Worm (Caenorhabditis elegans) whole organism, L4 larva: ENCODE measurements around the gene F54F2.7.

Experiments used
- D1046.2 ChIP-seq: fragments of 200-800 bp; sonication (Bioruptor generic); IDR thresholded peaks from 2 replicates; pipeline ENCODE4 v1.3.6; 2022; ENCODE audit warnings: missing genetic modification characterization, missing compliant biosample characterization
- F10B5.3 ChIP-seq: sonication (generic microtip); optimal IDR thresholded peaks from 2 replicates; lab custom pipeline; 2016; ENCODE audit warnings: mild to moderate bottlenecking, missing genetic modification characterization, missing compliant biosample characterization
- F37D6.2 ChIP-seq: sonication (generic microtip); optimal IDR thresholded peaks from 2 replicates; lab custom pipeline; 2016; ENCODE audit warnings: mild to moderate bottlenecking, missing genetic modification characterization, missing compliant biosample characterization
- F44E2.7 ChIP-seq: fragments of 200-800 bp; sonication (Bioruptor generic); IDR thresholded peaks from 2 replicates; pipeline ENCODE4 v2.1.2; 2022; ENCODE audit warnings: missing genetic modification characterization, missing compliant biosample characterization
- R02D3.7 ChIP-seq: fragments of 150-350 bp; sonication (generic microtip); optimal IDR thresholded peaks from 3 replicates; lab custom pipeline; 2014; ENCODE audit warnings: missing biosample characterization, missing genetic modification characterization
- Y105C5A.15 ChIP-seq: fragments of 200-800 bp; sonication (Bioruptor generic); IDR thresholded peaks from 2 replicates; pipeline ENCODE4 v1.3.6; 2022; ENCODE audit warnings: missing genetic modification characterization, missing compliant biosample characterization
- ZK337.2 ChIP-seq: fragments of 200-800 bp; sonication (Bioruptor generic); IDR thresholded peaks from 2 replicates; pipeline ENCODE4 v1.3.6; 2022; ENCODE audit warnings: missing genetic modification reagents, missing genetic modification characterization, missing compliant biosample characterization
- arid-1 ChIP-seq: fragments of 200-800 bp; sonication (Bioruptor generic); conservative IDR thresholded peaks from 2 replicates; pipeline ENCODE4 v1.3.6; 2022; ENCODE audit warnings: missing genetic modification reagents, missing genetic modification characterization, missing compliant biosample characterization
- attf-4 ChIP-seq: sonication (generic microtip); optimal IDR thresholded peaks from 3 replicates; lab custom pipeline; 2017; ENCODE audit warnings: missing biosample characterization, missing genetic modification characterization
- ceh-20 ChIP-seq: fragments of 200-800 bp; sonication (Bioruptor generic); IDR thresholded peaks from 2 replicates; pipeline ENCODE4 v1.3.6; 2022; ENCODE audit warnings: missing genetic modification reagents, missing genetic modification characterization, missing compliant biosample characterization
- ceh-28 ChIP-seq: fragments of 150-350 bp; optimal IDR thresholded peaks from 2 replicates; lab custom pipeline; 2014; ENCODE audit warnings: missing biosample characterization, missing genetic modification reagents, missing genetic modification characterization
- ceh-44 ChIP-seq: fragments of 200-800 bp; sonication (Bioruptor generic); IDR thresholded peaks from 2 replicates; pipeline ENCODE4 v1.3.6; 2022; ENCODE audit warnings: missing genetic modification reagents, missing genetic modification characterization, missing compliant biosample characterization
- ceh-62 ChIP-seq: sonication (generic microtip); optimal IDR thresholded peaks from 2 replicates; lab custom pipeline; 2017; ENCODE audit warnings: missing biosample characterization, missing genetic modification characterization
- ceh-82 ChIP-seq: sonication (generic microtip); optimal IDR thresholded peaks from 2 replicates; lab custom pipeline; 2017; ENCODE audit warnings: missing biosample characterization, missing genetic modification characterization
- cey-2 ChIP-seq: sonication (generic microtip); optimal IDR thresholded peaks from 3 replicates; lab custom pipeline; 2017; ENCODE audit warnings: missing genetic modification characterization, mild to moderate bottlenecking, missing compliant biosample characterization, antibody characterized with exemption, borderline replicate concordance; ENCODE audit not compliant: insufficient read depth
- ctbp-1 ChIP-seq: fragments of 200-800 bp; sonication (Bioruptor generic); IDR thresholded peaks from 2 replicates; pipeline ENCODE4 v1.3.6; 2022; ENCODE audit warnings: missing genetic modification reagents, missing genetic modification characterization, missing compliant biosample characterization
- daf-8 ChIP-seq: fragments of 200-800 bp; sonication (Bioruptor generic); IDR thresholded peaks from 2 replicates; pipeline ENCODE4 v1.3.6; 2022; ENCODE audit warnings: missing genetic modification characterization, missing compliant biosample characterization
- dmd-6 ChIP-seq: fragments of 200-800 bp; sonication (Bioruptor generic); IDR thresholded peaks from 2 replicates; pipeline ENCODE4 v1.3.6; 2022; ENCODE audit warnings: missing genetic modification reagents, missing genetic modification characterization, missing compliant biosample characterization
- duxl-1 ChIP-seq: sonication (generic microtip); optimal IDR thresholded peaks from 2 replicates; lab custom pipeline; 2016; ENCODE audit warnings: mild to moderate bottlenecking, missing genetic modification characterization, moderate library complexity, missing compliant biosample characterization; ENCODE audit not compliant: poor library complexity
- dve-1 ChIP-seq: sonication (generic microtip); optimal IDR thresholded peaks from 2 replicates; lab custom pipeline; 2017; ENCODE audit warnings: antibody characterized with exemption, mild to moderate bottlenecking, missing genetic modification characterization, missing compliant biosample characterization; ENCODE audit not compliant: insufficient read depth
- egl-27 ChIP-seq: sonication (generic microtip); optimal IDR thresholded peaks from 3 replicates; lab custom pipeline; 2017; ENCODE audit warnings: missing biosample characterization, missing genetic modification reagents, missing genetic modification characterization
- fkh-10 ChIP-seq: fragments of 150-350 bp; optimal IDR thresholded peaks from 2 replicates; lab custom pipeline; 2014; ENCODE audit warnings: missing biosample characterization, missing genetic modification reagents, missing genetic modification characterization
- fos-1 ChIP-seq: fragments of 150-350 bp; optimal IDR thresholded peaks from 2 replicates; lab custom pipeline; 2014; ENCODE audit warnings: missing biosample characterization, missing genetic modification characterization
- gei-8 ChIP-seq: fragments of 200-800 bp; sonication (Bioruptor generic); optimal IDR thresholded peaks from 2 replicates; lab custom pipeline; 2018; ENCODE audit warnings: mild to moderate bottlenecking, missing genetic modification characterization, missing compliant biosample characterization
- hlh-11 ChIP-seq: fragments of 200-800 bp; sonication (Bioruptor generic); optimal IDR thresholded peaks from 2 replicates; lab custom pipeline; 2018; ENCODE audit warnings: mild to moderate bottlenecking, missing genetic modification characterization, missing compliant biosample characterization
- lim-7 ChIP-seq: fragments of 200-800 bp; sonication (Bioruptor generic); IDR thresholded peaks from 2 replicates; pipeline ENCODE4 v1.3.6; 2022; ENCODE audit warnings: missing genetic modification characterization, missing compliant biosample characterization
- lin-1 ChIP-seq: fragments of 200-800 bp; sonication (Bioruptor generic); IDR thresholded peaks from 2 replicates; pipeline ENCODE4 v1.3.6; 2022; ENCODE audit warnings: missing genetic modification reagents, missing genetic modification characterization, missing compliant biosample characterization
- lin-15B ChIP-seq: fragments of 150-350 bp; sonication (generic microtip); optimal IDR thresholded peaks from 3 replicates; lab custom pipeline; 2014; ENCODE audit warnings: missing biosample characterization, missing genetic modification characterization
- lin-29 ChIP-seq: fragments of 200-800 bp; sonication (Bioruptor generic); IDR thresholded peaks from 2 replicates; pipeline ENCODE4 v1.3.6; 2022; ENCODE audit warnings: missing genetic modification reagents, missing genetic modification characterization, missing compliant biosample characterization
- lin-38 ChIP-seq: fragments of 200-800 bp; sonication (Bioruptor generic); IDR thresholded peaks from 2 replicates; pipeline ENCODE4 v1.3.6; 2022; ENCODE audit warnings: missing genetic modification reagents, missing genetic modification characterization, missing compliant biosample characterization
- lin-39 ChIP-seq: fragments of 150-350 bp; optimal IDR thresholded peaks from 2 replicates; lab custom pipeline; 2014; ENCODE audit warnings: missing biosample characterization, missing genetic modification reagents, missing genetic modification characterization
- madf-9 ChIP-seq: fragments of 200-800 bp; sonication (Bioruptor generic); conservative IDR thresholded peaks from 2 replicates; pipeline ENCODE4 v1.3.6; 2022; ENCODE audit warnings: missing genetic modification reagents, missing genetic modification characterization, missing compliant biosample characterization
- mdl-1 ChIP-seq, 2 experiments: fragments of 150-350 bp in 1 of 2; sonication (generic microtip) in 1 of 2; optimal IDR thresholded peaks; 2 replicates each; lab custom pipeline; 2014 to 2017; ENCODE audit warnings: missing biosample characterization in 2 of 2, missing genetic modification characterization in 2 of 2
- mdt-29 ChIP-seq: fragments of 200-800 bp; sonication (Bioruptor generic); IDR thresholded peaks from 2 replicates; pipeline ENCODE4 v1.3.6; 2022; ENCODE audit warnings: missing genetic modification reagents, missing genetic modification characterization, missing compliant biosample characterization
- mes-2 ChIP-seq: sonication (generic microtip); optimal IDR thresholded peaks from 2 replicates; lab custom pipeline; 2016; ENCODE audit warnings: missing genotype, mild to moderate bottlenecking, missing genetic modification characterization, missing compliant biosample characterization; ENCODE audit not compliant: poor library complexity, severe bottlenecking
- nhr-10 ChIP-seq: fragments of 150-350 bp; optimal IDR thresholded peaks from 2 replicates; lab custom pipeline; 2014; ENCODE audit warnings: missing biosample characterization, missing genetic modification characterization
- nhr-111 ChIP-seq: fragments of 200-800 bp; sonication (Bioruptor generic); optimal IDR thresholded peaks from 2 replicates; lab custom pipeline; 2018; ENCODE audit warnings: mild to moderate bottlenecking, missing genetic modification characterization, missing compliant biosample characterization
- nhr-28 ChIP-seq: fragments of 150-350 bp; optimal IDR thresholded peaks from 2 replicates; lab custom pipeline; 2014; ENCODE audit warnings: missing biosample characterization, missing genetic modification characterization
- nhr-41 ChIP-seq: fragments of 200-800 bp; sonication (Bioruptor generic); IDR thresholded peaks from 2 replicates; pipeline ENCODE4 v1.3.6; 2022; ENCODE audit warnings: missing genetic modification reagents, missing genetic modification characterization, missing compliant biosample characterization
- nhr-42 ChIP-seq: fragments of 200-800 bp; sonication (Bioruptor generic); IDR thresholded peaks from 2 replicates; pipeline ENCODE4 v1.3.6; 2022; ENCODE audit warnings: missing genetic modification characterization, missing compliant biosample characterization
- nhr-6 ChIP-seq: fragments of 150-350 bp; optimal IDR thresholded peaks from 2 replicates; lab custom pipeline; 2014; ENCODE audit warnings: missing biosample characterization, missing genetic modification characterization
- php-3 ChIP-seq: fragments of 200-800 bp; sonication (Bioruptor generic); IDR thresholded peaks from 2 replicates; pipeline ENCODE4 v1.3.6; 2022; ENCODE audit warnings: missing genetic modification reagents, missing genetic modification characterization, missing compliant biosample characterization
- sdz-12 ChIP-seq: fragments of 200-800 bp; sonication (Bioruptor generic); optimal IDR thresholded peaks from 2 replicates; lab custom pipeline; 2018; ENCODE audit warnings: mild to moderate bottlenecking, missing genetic modification characterization, missing compliant biosample characterization
- snpc-1.2 ChIP-seq: fragments of 200-800 bp; sonication (Bioruptor generic); IDR thresholded peaks from 2 replicates; pipeline ENCODE4 v1.3.6; 2022; ENCODE audit warnings: missing genetic modification reagents, missing genetic modification characterization, missing compliant biosample characterization
- spr-1 ChIP-seq: sonication (generic microtip); optimal IDR thresholded peaks from 2 replicates; lab custom pipeline; 2016; ENCODE audit warnings: mild to moderate bottlenecking, missing genetic modification characterization, missing compliant biosample characterization
- tag-97 ChIP-seq: fragments of 200-800 bp; sonication (Bioruptor generic); IDR thresholded peaks from 2 replicates; pipeline ENCODE4 v1.3.6; 2022; ENCODE audit warnings: missing genetic modification characterization, missing compliant biosample characterization
- tra-1 ChIP-seq: fragments of 200-800 bp; sonication (Bioruptor generic); IDR thresholded peaks from 2 replicates; pipeline ENCODE4 v1.3.6; 2022; ENCODE audit warnings: missing genetic modification reagents, missing genetic modification characterization, missing compliant biosample characterization
- unc-39 ChIP-seq: sonication (generic microtip); optimal IDR thresholded peaks from 2 replicates; lab custom pipeline; 2017; ENCODE audit warnings: missing biosample characterization, missing genetic modification characterization
- unc-62 ChIP-seq, 3 experiments: fragments of 150-350 bp in 1 of 3; sonication (generic microtip); optimal IDR thresholded peaks in 2 of 3; peaks in 1 of 3; 1 replicate in 1 of 3; 2 replicates in 2 of 3; lab custom pipeline; 2014 to 2017; ENCODE audit warnings: missing biosample characterization in 3 of 3, missing genetic modification characterization in 3 of 3, missing genetic modification reagents in 3 of 3, missing genotype in 1 of 3

The F54F2.7 gene

ce11 chrIII:8795595-8796141 is 11.5 kb downstream of the F54F2.7 start (continued):
- TF ChIP-seq php-3 (GFP tag; lab: Robert Waterston, UW) (peak; percentile 46; the same call in 1 of the 2 replicates), ceh-20 (GFP tag; lab: Robert Waterston, UW) (peak; percentile 89), attf-4 (tag; lab: Kevin White, UChicago) (peak; percentile 13), dmd-6 (GFP tag; lab: Robert Waterston, UW) (peak; percentile 93), F37D6.2 (tag; lab: Kevin White, UChicago) (peak; percentile 93), fkh-10 (GFP tag; lab: Kevin White, UChicago) (peak; percentile 96), ctbp-1 (GFP tag; lab: Robert Waterston, UW) (peak; percentile 97), nhr-42 (0 out of 2 replicates have a peak, but pooled peaks have one; percentile 52), F10B5.3 (tag; lab: Kevin White, UChicago) (peak; percentile 81), duxl-1 (tag; lab: Kevin White, UChicago) (peak; percentile 64), lin-39 (tag; lab: Kevin White, UChicago) (peak; percentile 53), arid-1 (GFP tag; lab: Robert Waterston, UW) (peak; percentile 88), snpc-1.2 (GFP tag; lab: Robert Waterston, UW) (0 out of 2 replicates have a peak, but pooled peaks have one; percentile 12), daf-8 (no peak), Y105C5A.15 (GFP tag; lab: Robert Waterston, UW) (no peak), ceh-82 (no peak), tra-1 (GFP tag; lab: Robert Waterston, UW) (peak; percentile 91), ceh-62 (tag; lab: Kevin White, UChicago) (no peak), nhr-10 (tag; lab: Kevin White, UChicago) (peak; percentile 60), sdz-12 (GFP tag; lab: Kevin White, UChicago) (no peak), cey-2 (tag; lab: Kevin White, UChicago) (peak; percentile 71), ceh-28 (peak; percentile 72), mdt-29 (peak; percentile 56; the same call in 1 of the 2 replicates), nhr-6 (tag; lab: Kevin White, UChicago) (peak; percentile 84), spr-1 (tag; lab: Kevin White, UChicago) (peak; percentile 88), ZK337.2 (GFP tag; lab: Robert Waterston, UW) (no peak), unc-39 (tag; lab: Kevin White, UChicago) (no peak), nhr-28 (tag; lab: Kevin White, UChicago) (peak; percentile 94), dve-1 (tag; lab: Kevin White, UChicago) (peak; percentile 94), lim-7 (GFP tag; lab: Robert Waterston, UW) (no peak), ceh-44 (GFP tag; lab: Robert Waterston, UW) (no peak), nhr-111 (GFP tag; lab: Kevin White, UChicago) (no peak), nhr-41 (GFP tag; lab: Robert Waterston, UW) (no peak), fos-1 (tag; lab: Kevin White, UChicago) (peak; percentile 62), gei-8 (GFP tag; lab: Kevin White, UChicago) (peak; percentile 94), unc-62 (GFP tag; optimal IDR thresholded peaks at IDR 0.05 in 1 of 2; lab: Kevin White, UChicago) (peak in 1 of 2 experiments; percentile 100), unc-62 (tag; optimal IDR thresholded peaks at IDR 0.05; lab: Kevin White, UChicago) (no peak), lin-15B (tag; lab: Kevin White, UChicago) (no peak), F44E2.7 (no peak), lin-1 (peak; percentile 82; the same call in 1 of the 2 replicates), madf-9 (peak; percentile 64), D1046.2 (GFP tag; lab: Robert Waterston, UW) (0 out of 2 replicates have a peak, but pooled peaks have one; percentile 56), mes-2 (tag; lab: Kevin White, UChicago) (peak; percentile 69), lin-38 (GFP tag; lab: Robert Waterston, UW) (peak; percentile 70), lin-29 (peak; percentile 78), egl-27 (no peak), hlh-11 (peak; percentile 99), R02D3.7 (tag; lab: Kevin White, UChicago) (no peak), tag-97 (GFP tag; lab: Robert Waterston, UW) (no peak), mdl-1 (tag; optimal IDR thresholded peaks at IDR 0.05; lab: Kevin White, UChicago) (peak; percentile 89 to 97)
